Fruit fly (Drosophila melanogaster): ENCODE results near the gene 5-HT2A.

- TF ChIP-seq CG10348 (GFP tag; IDR thresholded peaks at IDR 0.05) (no peak), EcR (GFP tag; optimal IDR thresholded peaks at IDR 0.05) (peak; percentile 44)
Observed at dm6 chr3R:4664947-4665346, 52.3 kb downstream of the 5-HT2A start.
